Worm (Caenorhabditis elegans) whole organism, mixed stage, embryonic: ENCODE results near the gene C33D9.13.

ENCODE experiments used
- ces-1 ChIP-seq: fragments of 150-350 bp; optimal IDR thresholded peaks from 2 replicates; lab custom pipeline; 2014; ENCODE audit warnings: missing biosample characterization, missing genetic modification reagents, missing genetic modification characterization
- ztf-11 ChIP-seq: fragments of 150-350 bp; optimal IDR thresholded peaks from 2 replicates; lab custom pipeline; 2014; ENCODE audit warnings: missing biosample characterization, missing genetic modification characterization

DNA sequence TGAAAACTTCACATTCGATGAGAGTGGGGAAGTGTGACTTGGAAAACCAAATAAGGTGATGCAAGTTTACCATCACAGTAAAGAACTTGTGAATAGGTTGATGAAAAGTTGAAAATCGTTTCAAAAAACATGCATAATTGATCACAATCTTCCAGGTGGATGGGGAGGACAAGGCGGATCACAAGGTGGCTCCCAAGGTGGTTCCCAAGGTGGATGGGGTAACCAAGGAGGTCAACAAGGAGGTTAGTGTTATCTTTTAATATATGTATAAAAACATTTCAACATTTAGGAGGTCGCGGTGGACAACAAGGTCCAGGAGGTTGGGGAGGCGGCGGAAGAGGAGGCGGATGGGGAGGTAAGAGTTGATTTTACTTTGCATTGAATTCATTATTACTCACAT is 32.6 kb upstream of the C33D9.13 start, which contains the start of gene T28C6.10:
- TF ChIP-seq ces-1, result no peak
- TF ChIP-seq ztf-11 (tag; lab: Kevin White, UChicago), result no peak
